ENCODE assay signal across 5 fruit fly cellular contexts in the genomic region with DNA sequence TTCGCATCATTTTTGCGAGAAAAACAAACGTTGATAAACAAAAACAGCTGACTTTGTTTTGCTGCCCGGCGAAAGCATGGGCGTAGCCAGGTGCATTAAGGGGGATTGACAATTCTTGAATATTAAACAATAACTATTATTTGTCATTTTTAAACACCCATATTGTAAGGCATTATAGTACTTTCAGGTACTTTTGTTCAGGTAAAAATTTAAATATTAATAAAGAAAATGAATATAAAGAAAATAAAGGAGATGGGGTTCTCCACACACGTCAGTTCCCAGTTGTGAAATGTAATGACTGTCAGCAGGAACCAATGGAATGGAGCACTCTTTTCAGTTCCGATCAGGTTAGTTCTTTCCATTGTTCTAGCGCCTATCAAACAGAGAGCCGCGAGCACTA.
TF ChIP-seq lines count a peak whose summit lies in the region.

Gene Coq3, minus strand, starts transcription at position 58 of the 400 bp plus-strand sequence.
Gene Pld3, plus strand, starts transcription at position 294 of the 400 bp plus-strand sequence.

- TF ChIP-seq CTCF in whole organism, embryonic (GFP tag; optimal IDR thresholded peaks at IDR 0.05; lab: Kevin White, UChicago) = peak; percentile 21

TF ChIP-seq in whole organism, adult, 20 proteins besides CTCF, POLR2A, EP300 and RAD21 (continues in another document):
- TF ChIP-seq CG14711 (tag; optimal IDR thresholded peaks at IDR 0.05; lab: Kevin White, UChicago) (peak; percentile 89), CG12768 (GFP tag; optimal IDR thresholded peaks at IDR 0.05; lab: Kevin White, UChicago) (peak; percentile 94), CG5204 (GFP tag; optimal IDR thresholded peaks at IDR 0.05; lab: Kevin White, UChicago) (no peak), Clk (GFP tag; optimal IDR thresholded peaks at IDR 0.05; lab: Kevin White, UChicago) (peak; percentile 83), tj (GFP tag; optimal IDR thresholded peaks at IDR 0.05; lab: Kevin White, UChicago) (peak; percentile 89), cic (GFP tag; optimal IDR thresholded peaks at IDR 0.05; lab: Kevin White, UChicago) (peak; percentile 73), Mnt (GFP tag; optimal IDR thresholded peaks at IDR 0.05; lab: Kevin White, UChicago) (peak; percentile 92), CG7045 (GFP tag; optimal IDR thresholded peaks at IDR 0.05; lab: Kevin White, UChicago) (peak; percentile 90), CG33017 (tag; optimal IDR thresholded peaks at IDR 0.05; lab: Kevin White, UChicago) (peak; percentile 94), toe (GFP tag; optimal IDR thresholded peaks at IDR 0.05; lab: Kevin White, UChicago) (peak; percentile 88), cnc (optimal IDR thresholded peaks at IDR 0.05; lab: Kevin White, UChicago) (no peak), pad (GFP tag; optimal IDR thresholded peaks at IDR 0.05; lab: Kevin White, UChicago) (peak; percentile 85), CG7101 (tag; optimal IDR thresholded peaks at IDR 0.05; lab: Kevin White, UChicago) (peak; percentile 96), bab1 (GFP tag; optimal IDR thresholded peaks at IDR 0.05; lab: Kevin White, UChicago) (peak; percentile 95), ovo (GFP tag; optimal IDR thresholded peaks at IDR 0.05; lab: Kevin White, UChicago) (peak; percentile 77), CG11617 (GFP tag; optimal IDR thresholded peaks at IDR 0.05; lab: Kevin White, UChicago) (peak; percentile 96), Crg-1 (GFP tag; optimal IDR thresholded peaks at IDR 0.05; lab: Kevin White, UChicago) (peak; percentile 87)

TF ChIP-seq in whole organism, embryonic, 481 proteins besides CTCF, POLR2A, EP300 and RAD21 (continues in another document):
- TF ChIP-seq Chrac-16 (GFP tag; optimal IDR thresholded peaks at IDR 0.05; lab: Kevin White, UChicago) = peak; percentile 76
- TF ChIP-seq wek (GFP tag; optimal IDR thresholded peaks at IDR 0.05; lab: Kevin White, UChicago) = peak; percentile 30
- TF ChIP-seq Atf-2 (GFP tag; optimal IDR thresholded peaks at IDR 0.05; lab: Kevin White, UChicago) = peak; percentile 35
- TF ChIP-seq CG10654 (GFP tag; optimal IDR thresholded peaks at IDR 0.05; lab: Kevin White, UChicago) = peak; percentile 83
- TF ChIP-seq ci (GFP tag; IDR thresholded peaks at IDR 0.05; lab: Robert Waterston, UW) = peak; percentile 87
- TF ChIP-seq fru (optimal IDR thresholded peaks at IDR 0.05; lab: Kevin White, UChicago) = no peak
- peak; percentile 31 for TF ChIP-seq CG17802 (tag; optimal IDR thresholded peaks at IDR 0.05; lab: Kevin White, UChicago)
- TF ChIP-seq CG17359 (tag; optimal IDR thresholded peaks at IDR 0.05; lab: Kevin White, UChicago) = peak; percentile 89
- peak; percentile 60; the same call in 1 of the 2 replicates for TF ChIP-seq CG31224 (GFP tag; IDR thresholded peaks at IDR 0.05; lab: Robert Waterston, UW)
- TF ChIP-seq ase (GFP tag; IDR thresholded peaks at IDR 0.05; lab: Robert Waterston, UW) = peak; percentile 76; the same call in 2 of the 3 replicates
- TF ChIP-seq CG7928 (GFP tag; optimal IDR thresholded peaks at IDR 0.05; lab: Kevin White, UChicago) = peak; percentile 41
- no peak for TF ChIP-seq TFAM (GFP tag; optimal IDR thresholded peaks at IDR 0.05; lab: Kevin White, UChicago)
- TF ChIP-seq CG11723 (GFP tag; optimal IDR thresholded peaks at IDR 0.05; lab: Kevin White, UChicago) = peak; percentile 70
- TF ChIP-seq CG8359 (GFP tag; optimal IDR thresholded peaks at IDR 0.05; lab: Kevin White, UChicago; ENCODE audit: borderline replicate concordance) = peak; percentile 64
- TF ChIP-seq kay (GFP tag; optimal IDR thresholded peaks at IDR 0.05; lab: Kevin White, UChicago) = peak; percentile 66
- peak; percentile 32 for TF ChIP-seq pzg (GFP tag; optimal IDR thresholded peaks at IDR 0.05; lab: Kevin White, UChicago)

TF ChIP-seq in whole organism, prepupa, 60 proteins besides CTCF, POLR2A, EP300 and RAD21 (continues in another document):
- TF ChIP-seq CG10631 (GFP tag; optimal IDR thresholded peaks at IDR 0.05; lab: Kevin White, UChicago) (peak; percentile 96), Smox (GFP tag; optimal IDR thresholded peaks at IDR 0.05; lab: Kevin White, UChicago) (peak; percentile 95), achi (GFP tag; optimal IDR thresholded peaks at IDR 0.05; lab: Kevin White, UChicago) (peak; percentile 98), Blimp-1 (GFP tag; optimal IDR thresholded peaks at IDR 0.05; lab: Kevin White, UChicago) (peak; percentile 76), CG6792 (GFP tag; optimal IDR thresholded peaks at IDR 0.05; lab: Kevin White, UChicago) (peak; percentile 94), fd85E (GFP tag; optimal IDR thresholded peaks at IDR 0.05; lab: Kevin White, UChicago) (peak; percentile 74), CG6854 (GFP tag; optimal IDR thresholded peaks at IDR 0.05; lab: Kevin White, UChicago) (peak; percentile 87), Ets96B (tag; optimal IDR thresholded peaks at IDR 0.05; lab: Kevin White, UChicago) (peak; percentile 91), dac (GFP tag; optimal IDR thresholded peaks at IDR 0.05; lab: Kevin White, UChicago) (peak; percentile 87), CG6808 (GFP tag; optimal IDR thresholded peaks at IDR 0.05; lab: Kevin White, UChicago) (peak; percentile 89), Sox14 (GFP tag; optimal IDR thresholded peaks at IDR 0.05; lab: Kevin White, UChicago) (peak; percentile 96), OdsH (GFP tag; optimal IDR thresholded peaks at IDR 0.05; lab: Kevin White, UChicago) (peak; percentile 97), pdm3 (GFP tag; optimal IDR thresholded peaks at IDR 0.05; lab: Kevin White, UChicago) (peak; percentile 95), Sox102F (GFP tag; optimal IDR thresholded peaks at IDR 0.05; lab: Kevin White, UChicago) (peak; percentile 96), CG31627 (GFP tag; optimal IDR thresholded peaks at IDR 0.05; lab: Kevin White, UChicago) (peak; percentile 94), CG15336 (GFP tag; IDR thresholded peaks at IDR 0.05; lab: Robert Waterston, UW) (peak; percentile 88), eg (GFP tag; IDR thresholded peaks at IDR 0.05; lab: Robert Waterston, UW) (peak; percentile 95), CG11762 (GFP tag; optimal IDR thresholded peaks at IDR 0.05; lab: Kevin White, UChicago; ENCODE audit: insufficient read depth) (peak; percentile 92)

TF ChIP-seq in whole organism, pupa, 21 proteins besides CTCF, POLR2A, EP300 and RAD21 (continues in another document):
- TF ChIP-seq CG8159 (tag; optimal IDR thresholded peaks at IDR 0.05; lab: Kevin White, UChicago) (peak; percentile 91), CG17806 (tag; optimal IDR thresholded peaks at IDR 0.05; lab: Kevin White, UChicago) (peak; percentile 92), Ets98B (GFP tag; IDR thresholded peaks at IDR 0.05; lab: Robert Waterston, UW) (peak; percentile 93), CG4496 (GFP tag; IDR thresholded peaks at IDR 0.05; lab: Robert Waterston, UW) (peak; percentile 96), CG8301 (tag; optimal IDR thresholded peaks at IDR 0.05; lab: Kevin White, UChicago) (peak; percentile 89), CG14655 (GFP tag; optimal IDR thresholded peaks at IDR 0.05; lab: Kevin White, UChicago) (no peak), CG9948 (tag; optimal IDR thresholded peaks at IDR 0.05; lab: Kevin White, UChicago) (peak; percentile 84), gl (tag; optimal IDR thresholded peaks at IDR 0.05; lab: Kevin White, UChicago) (peak; percentile 79), Snoo (tag; optimal IDR thresholded peaks at IDR 0.05; lab: Kevin White, UChicago) (peak; percentile 94), CG10348 (GFP tag; IDR thresholded peaks at IDR 0.05; lab: Robert Waterston, UW) (no peak), rn (GFP tag; IDR thresholded peaks at IDR 0.05; lab: Robert Waterston, UW) (peak; percentile 82), CG32121 (GFP tag; IDR thresholded peaks at IDR 0.05; lab: Robert Waterston, UW) (peak; percentile 91), CG34367 (tag; optimal IDR thresholded peaks at IDR 0.05; lab: Kevin White, UChicago) (peak; percentile 83), CG15710 (tag; optimal IDR thresholded peaks at IDR 0.05; lab: Kevin White, UChicago) (peak; percentile 91), CG12605 (GFP tag; IDR thresholded peaks at IDR 0.05; lab: Robert Waterston, UW) (peak; percentile 80), EcR (GFP tag; optimal IDR thresholded peaks at IDR 0.05; lab: Kevin White, UChicago) (peak; percentile 14), CG13204 (GFP tag; optimal IDR thresholded peaks at IDR 0.05; lab: Kevin White, UChicago) (no peak), D1 (tag; optimal IDR thresholded peaks at IDR 0.05; lab: Kevin White, UChicago) (no peak), fd96Ca (GFP tag; IDR thresholded peaks at IDR 0.05; lab: Robert Waterston, UW) (peak; percentile 93), Pif1A (GFP tag; optimal IDR thresholded peaks at IDR 0.05; lab: Kevin White, UChicago) (no peak)

TF ChIP-seq in whole organism, wandering third instar larva, 38 proteins besides CTCF, POLR2A, EP300 and RAD21 (continues in another document):
- TF ChIP-seq CG9705 (GFP tag; optimal IDR thresholded peaks at IDR 0.05; lab: Kevin White, UChicago) = peak; percentile 91
- no peak for TF ChIP-seq brk (GFP tag; optimal IDR thresholded peaks at IDR 0.05; lab: Kevin White, UChicago)
- peak; percentile 89 for TF ChIP-seq dsf (GFP tag; optimal IDR thresholded peaks at IDR 0.05; lab: Kevin White, UChicago; ENCODE audit: borderline replicate concordance)
- no peak for TF ChIP-seq Rel (GFP tag; optimal IDR thresholded peaks at IDR 0.05; lab: Kevin White, UChicago)
- peak; percentile 83 for TF ChIP-seq Rel (tag; optimal IDR thresholded peaks at IDR 0.05; lab: Kevin White, UChicago)
- TF ChIP-seq sv (GFP tag; optimal IDR thresholded peaks at IDR 0.05; lab: Kevin White, UChicago) = peak; percentile 79
- TF ChIP-seq dmrt93B (GFP tag; optimal IDR thresholded peaks at IDR 0.05; lab: Kevin White, UChicago) = peak; percentile 82
- peak; percentile 92 for TF ChIP-seq Jra (GFP tag; optimal IDR thresholded peaks at IDR 0.05; lab: Kevin White, UChicago)
- peak; percentile 93 for TF ChIP-seq psq (GFP tag; optimal IDR thresholded peaks at IDR 0.05; lab: Kevin White, UChicago)
- no peak for TF ChIP-seq Dfd (GFP tag; optimal IDR thresholded peaks at IDR 0.05; lab: Kevin White, UChicago)
- TF ChIP-seq N (GFP tag; optimal IDR thresholded peaks at IDR 0.05; lab: Kevin White, UChicago) = no peak
- no peak for TF ChIP-seq sage (GFP tag; optimal IDR thresholded peaks at IDR 0.05; lab: Kevin White, UChicago)
- no peak for TF ChIP-seq Abd-B (GFP tag; optimal IDR thresholded peaks at IDR 0.05; lab: Kevin White, UChicago)
- TF ChIP-seq HLH106 (tag; optimal IDR thresholded peaks at IDR 0.05; lab: Kevin White, UChicago) = peak; percentile 96
- peak; percentile 93 for TF ChIP-seq br (GFP tag; optimal IDR thresholded peaks at IDR 0.05; lab: Kevin White, UChicago)
- peak; percentile 94 for TF ChIP-seq fru (GFP tag; optimal IDR thresholded peaks at IDR 0.05; lab: Kevin White, UChicago)
- TF ChIP-seq Hr83 (GFP tag; optimal IDR thresholded peaks at IDR 0.05; lab: Kevin White, UChicago; ENCODE audit: poor library complexity, severe bottlenecking) = peak; percentile 85
- no peak for TF ChIP-seq usp (GFP tag; optimal IDR thresholded peaks at IDR 0.05; lab: Kevin White, UChicago)
- peak; percentile 77 for TF ChIP-seq woc (GFP tag; optimal IDR thresholded peaks at IDR 0.05; lab: Kevin White, UChicago)
- TF ChIP-seq Mio (GFP tag; optimal IDR thresholded peaks at IDR 0.05; lab: Kevin White, UChicago) = peak; percentile 72
- TF ChIP-seq rgr (GFP tag; optimal IDR thresholded peaks at IDR 0.05; lab: Kevin White, UChicago) = peak; percentile 97
- TF ChIP-seq h (GFP tag; optimal IDR thresholded peaks at IDR 0.05; lab: Kevin White, UChicago) = peak; percentile 96
